Worm (Caenorhabditis elegans) whole organism, L4 larva: ENCODE measurements around the gene T13C2.3.

Source experiments
- D1046.2 ChIP-seq: fragments of 200-800 bp; sonication (Bioruptor generic); IDR thresholded peaks from 2 replicates; pipeline ENCODE4 v1.3.6; 2022; ENCODE audit warnings: missing genetic modification characterization, missing compliant biosample characterization
- T20F7.1 ChIP-seq: fragments of 200-800 bp; sonication (Bioruptor generic); optimal IDR thresholded peaks from 2 replicates; lab custom pipeline; 2018; ENCODE audit warnings: mild to moderate bottlenecking, missing genetic modification characterization, missing compliant biosample characterization
- ZK337.2 ChIP-seq: fragments of 200-800 bp; sonication (Bioruptor generic); IDR thresholded peaks from 2 replicates; pipeline ENCODE4 v1.3.6; 2022; ENCODE audit warnings: missing genetic modification reagents, missing genetic modification characterization, missing compliant biosample characterization
- aha-1 ChIP-seq: fragments of 150-350 bp; peaks from one replicate; lab custom pipeline; 2014; ENCODE audit warnings: missing biosample characterization, missing genetic modification characterization
- aly-2 ChIP-seq: sonication (generic microtip); optimal IDR thresholded peaks from 2 replicates; lab custom pipeline; 2018; ENCODE audit warnings: missing biosample characterization, missing genetic modification characterization
- ceh-20 ChIP-seq: fragments of 200-800 bp; sonication (Bioruptor generic); IDR thresholded peaks from 2 replicates; pipeline ENCODE4 v1.3.6; 2022; ENCODE audit warnings: missing genetic modification reagents, missing genetic modification characterization, missing compliant biosample characterization
- cey-2 ChIP-seq: sonication (generic microtip); optimal IDR thresholded peaks from 3 replicates; lab custom pipeline; 2017; ENCODE audit warnings: missing genetic modification characterization, mild to moderate bottlenecking, missing compliant biosample characterization, antibody characterized with exemption, borderline replicate concordance; ENCODE audit not compliant: insufficient read depth
- ctbp-1 ChIP-seq: fragments of 200-800 bp; sonication (Bioruptor generic); IDR thresholded peaks from 2 replicates; pipeline ENCODE4 v1.3.6; 2022; ENCODE audit warnings: missing genetic modification reagents, missing genetic modification characterization, missing compliant biosample characterization
- dmd-9 ChIP-seq: fragments of 200-800 bp; sonication (Bioruptor generic); IDR thresholded peaks from 2 replicates; pipeline ENCODE4 v1.3.6; 2022; ENCODE audit warnings: missing genetic modification reagents, missing genetic modification characterization, missing compliant biosample characterization
- dpl-1 ChIP-seq: fragments of 150-350 bp; optimal IDR thresholded peaks from 2 replicates; lab custom pipeline; 2014; ENCODE audit warnings: missing biosample characterization, missing genetic modification reagents, missing genetic modification characterization
- dve-1 ChIP-seq: sonication (generic microtip); optimal IDR thresholded peaks from 2 replicates; lab custom pipeline; 2017; ENCODE audit warnings: antibody characterized with exemption, mild to moderate bottlenecking, missing genetic modification characterization, missing compliant biosample characterization; ENCODE audit not compliant: insufficient read depth
- gei-8 ChIP-seq: fragments of 200-800 bp; sonication (Bioruptor generic); optimal IDR thresholded peaks from 2 replicates; lab custom pipeline; 2018; ENCODE audit warnings: mild to moderate bottlenecking, missing genetic modification characterization, missing compliant biosample characterization
- hif-1 ChIP-seq, 2 experiments: sonication (generic microtip); optimal IDR thresholded peaks; 2 replicates each; lab custom pipeline; 2016 to 2017; ENCODE audit warnings: missing compliant biosample characterization in 2 of 2, missing genetic modification characterization in 2 of 2, missing genetic modification reagents in 2 of 2, missing genotype in 2 of 2, mild to moderate bottlenecking in 1 of 2
- hlh-11 ChIP-seq: fragments of 200-800 bp; sonication (Bioruptor generic); optimal IDR thresholded peaks from 2 replicates; lab custom pipeline; 2018; ENCODE audit warnings: mild to moderate bottlenecking, missing genetic modification characterization, missing compliant biosample characterization
- hlh-30 ChIP-seq: sonication (generic microtip); optimal IDR thresholded peaks from 2 replicates; lab custom pipeline; 2017; ENCODE audit warnings: antibody characterized with exemption, mild to moderate bottlenecking, missing genetic modification characterization, missing compliant biosample characterization; ENCODE audit not compliant: insufficient read depth
- hmg-1.1 ChIP-seq: fragments of 200-800 bp; sonication (Bioruptor generic); IDR thresholded peaks from 2 replicates; pipeline ENCODE4 v1.3.6; 2022; ENCODE audit warnings: missing genetic modification reagents, missing genetic modification characterization, missing compliant biosample characterization
- lim-7 ChIP-seq: fragments of 200-800 bp; sonication (Bioruptor generic); IDR thresholded peaks from 2 replicates; pipeline ENCODE4 v1.3.6; 2022; ENCODE audit warnings: missing genetic modification characterization, missing compliant biosample characterization
- lin-13 ChIP-seq: fragments of 150-350 bp; optimal IDR thresholded peaks from 2 replicates; lab custom pipeline; 2014; ENCODE audit warnings: missing biosample characterization, missing genetic modification reagents, missing genetic modification characterization
- lin-29 ChIP-seq: fragments of 200-800 bp; sonication (Bioruptor generic); IDR thresholded peaks from 2 replicates; pipeline ENCODE4 v1.3.6; 2022; ENCODE audit warnings: missing genetic modification reagents, missing genetic modification characterization, missing compliant biosample characterization
- lin-38 ChIP-seq: fragments of 200-800 bp; sonication (Bioruptor generic); IDR thresholded peaks from 2 replicates; pipeline ENCODE4 v1.3.6; 2022; ENCODE audit warnings: missing genetic modification reagents, missing genetic modification characterization, missing compliant biosample characterization
- lsy-2 ChIP-seq, 2 experiments: fragments of 150-350 bp in 1 of 2; sonication (generic microtip) in 1 of 2; optimal IDR thresholded peaks; 2 replicates each; lab custom pipeline; 2014 to 2017; ENCODE audit warnings: missing biosample characterization in 2 of 2, missing genetic modification characterization in 2 of 2
- madf-9 ChIP-seq: fragments of 200-800 bp; sonication (Bioruptor generic); conservative IDR thresholded peaks from 2 replicates; pipeline ENCODE4 v1.3.6; 2022; ENCODE audit warnings: missing genetic modification reagents, missing genetic modification characterization, missing compliant biosample characterization
- mes-2 ChIP-seq: sonication (generic microtip); optimal IDR thresholded peaks from 2 replicates; lab custom pipeline; 2016; ENCODE audit warnings: missing genotype, mild to moderate bottlenecking, missing genetic modification characterization, missing compliant biosample characterization; ENCODE audit not compliant: poor library complexity, severe bottlenecking
- mxl-3 ChIP-seq: fragments of 200-800 bp; sonication (Bioruptor generic); optimal IDR thresholded peaks from 2 replicates; lab custom pipeline; 2018; ENCODE audit warnings: mild to moderate bottlenecking, missing genetic modification characterization, missing compliant biosample characterization
- nhr-11 ChIP-seq: fragments of 150-350 bp; optimal IDR thresholded peaks from 2 replicates; lab custom pipeline; 2014; ENCODE audit warnings: missing biosample characterization, missing genetic modification characterization
- nhr-25 ChIP-seq: sonication (generic microtip); optimal IDR thresholded peaks from 2 replicates; lab custom pipeline; 2017; ENCODE audit warnings: missing genetic modification characterization, mild to moderate bottlenecking, missing compliant biosample characterization, antibody characterized with exemption, moderate library complexity, borderline replicate concordance; ENCODE audit not compliant: insufficient read depth
- nhr-28 ChIP-seq: fragments of 150-350 bp; optimal IDR thresholded peaks from 2 replicates; lab custom pipeline; 2014; ENCODE audit warnings: missing biosample characterization, missing genetic modification characterization
- nhr-41 ChIP-seq: fragments of 200-800 bp; sonication (Bioruptor generic); IDR thresholded peaks from 2 replicates; pipeline ENCODE4 v1.3.6; 2022; ENCODE audit warnings: missing genetic modification reagents, missing genetic modification characterization, missing compliant biosample characterization
- nhr-42 ChIP-seq: fragments of 200-800 bp; sonication (Bioruptor generic); IDR thresholded peaks from 2 replicates; pipeline ENCODE4 v1.3.6; 2022; ENCODE audit warnings: missing genetic modification characterization, missing compliant biosample characterization
- nhr-76 ChIP-seq: fragments of 150-350 bp; optimal IDR thresholded peaks from 2 replicates; lab custom pipeline; 2014; ENCODE audit warnings: missing biosample characterization, missing genetic modification characterization
- nhr-77 ChIP-seq: fragments of 150-350 bp; optimal IDR thresholded peaks from 2 replicates; lab custom pipeline; 2014; ENCODE audit warnings: missing biosample characterization, missing genetic modification characterization
- pha-4 ChIP-seq, 2 experiments: fragments of 150-350 bp in 1 of 2; fragments of 200-800 bp in 1 of 2; sonication (Bioruptor generic) in 1 of 2; IDR thresholded peaks in 1 of 2; optimal IDR thresholded peaks in 1 of 2; 2 replicates each; pipeline versions ENCODE4 v1.3.6 to Lab custom; 2014 to 2022; ENCODE audit warnings: missing genetic modification characterization in 2 of 2, missing genetic modification reagents in 2 of 2, missing biosample characterization in 1 of 2, missing compliant biosample characterization in 1 of 2
- rbr-2 ChIP-seq: sonication (generic microtip); optimal IDR thresholded peaks from 2 replicates; lab custom pipeline; 2016; ENCODE audit warnings: missing genotype, missing genetic modification characterization, missing compliant biosample characterization
- set-16 ChIP-seq: fragments of 200-800 bp; sonication (Bioruptor generic); IDR thresholded peaks from 2 replicates; pipeline ENCODE4 v1.3.6; 2022; ENCODE audit warnings: missing genetic modification reagents, missing genetic modification characterization, missing compliant biosample characterization
- tag-97 ChIP-seq: fragments of 200-800 bp; sonication (Bioruptor generic); IDR thresholded peaks from 2 replicates; pipeline ENCODE4 v1.3.6; 2022; ENCODE audit warnings: missing genetic modification characterization, missing compliant biosample characterization
- unc-130 ChIP-seq: sonication (generic microtip); optimal IDR thresholded peaks from 2 replicates; lab custom pipeline; 2016; ENCODE audit warnings: missing genetic modification reagents, missing genetic modification characterization, missing compliant biosample characterization
- unc-39 ChIP-seq: sonication (generic microtip); optimal IDR thresholded peaks from 2 replicates; lab custom pipeline; 2017; ENCODE audit warnings: missing biosample characterization, missing genetic modification characterization
- unc-62 ChIP-seq, 3 experiments: fragments of 150-350 bp in 1 of 3; sonication (generic microtip); optimal IDR thresholded peaks in 2 of 3; peaks in 1 of 3; 1 replicate in 1 of 3; 2 replicates in 2 of 3; lab custom pipeline; 2014 to 2017; ENCODE audit warnings: missing biosample characterization in 3 of 3, missing genetic modification characterization in 3 of 3, missing genetic modification reagents in 3 of 3, missing genotype in 1 of 3
- vab-7 ChIP-seq: fragments of 200-800 bp; sonication (Bioruptor generic); IDR thresholded peaks from 2 replicates; pipeline ENCODE4 v1.3.6; 2022; ENCODE audit warnings: missing genetic modification reagents, missing genetic modification characterization, missing compliant biosample characterization
- zag-1 ChIP-seq: fragments of 150-350 bp; optimal IDR thresholded peaks from 2 replicates; lab custom pipeline; 2014; ENCODE audit warnings: missing biosample characterization, missing genetic modification characterization

Gene T13C2.3

ce11 chrII:6788672-6789298, at the start of gene T13C2.3:
TSS of gene T13C2.3 (plus strand) at chrII:6789248.
- TF ChIP-seq ctbp-1 (GFP tag; lab: Robert Waterston, UW) (no peak), cey-2 (tag; lab: Kevin White, UChicago) (no peak), aha-1 (tag; lab: Kevin White, UChicago) (peak; percentile 8), set-16 (no peak)

ce11 chrII:6741428-6741827, 47.6 kb upstream of the T13C2.3 start, which contains the start of gene exos-8:
TSS of gene exos-8 (plus strand) at chrII:6741691.
- TF ChIP-seq unc-130 (GFP tag; lab: Kevin White, UChicago) = peak; percentile 95
- peak; percentile 65; the same call in 1 of the 2 replicates for TF ChIP-seq ZK337.2 (GFP tag; lab: Robert Waterston, UW)
- no peak for TF ChIP-seq pha-4 (GFP tag; IDR thresholded peaks at IDR 0.05; lab: Robert Waterston, UW)
- TF ChIP-seq pha-4 (tag; optimal IDR thresholded peaks at IDR 0.05; lab: Kevin White, UChicago) = no peak
- 0 out of 2 replicates have a peak, but pooled peaks have one; percentile 28 for TF ChIP-seq vab-7 (GFP tag; lab: Robert Waterston, UW)
- peak; percentile 51; the same call in 1 of the 2 replicates for TF ChIP-seq dmd-9
- TF ChIP-seq tag-97 = no peak
- peak; percentile 80 for TF ChIP-seq nhr-77 (tag; lab: Kevin White, UChicago)
- TF ChIP-seq dpl-1 (GFP tag; lab: Kevin White, UChicago) = peak; percentile 55
- no peak for TF ChIP-seq nhr-76 (tag; lab: Kevin White, UChicago)
- no peak for TF ChIP-seq D1046.2 (GFP tag; lab: Robert Waterston, UW)
- TF ChIP-seq madf-9 = no peak; the same call in 1 of the 2 replicates
- no peak for TF ChIP-seq lim-7 (GFP tag; lab: Robert Waterston, UW)
- no peak for TF ChIP-seq hlh-30 (tag; lab: Kevin White, UChicago)
- peak; percentile 96 for TF ChIP-seq mes-2 (tag; lab: Kevin White, UChicago)
- TF ChIP-seq hlh-11 (tag; lab: Kevin White, UChicago) = peak; percentile 21
- TF ChIP-seq nhr-28 (tag; lab: Kevin White, UChicago) = peak; percentile 66
- TF ChIP-seq rbr-2 = peak; percentile 65
- peak; percentile 33 for TF ChIP-seq lin-13 (GFP tag; lab: Kevin White, UChicago)
- TF ChIP-seq nhr-42 = no peak
- no peak for TF ChIP-seq aly-2 (tag; lab: Kevin White, UChicago)
- TF ChIP-seq mxl-3 (GFP tag; lab: Kevin White, UChicago) = peak; percentile 59
- peak in 1 of 2 experiments; percentile 78 for TF ChIP-seq hif-1 (tag; optimal IDR thresholded peaks at IDR 0.05; lab: Kevin White, UChicago)
- no peak for TF ChIP-seq ceh-20 (GFP tag; lab: Robert Waterston, UW)
- peak; percentile 77 for TF ChIP-seq T20F7.1 (GFP tag; lab: Kevin White, UChicago)
- TF ChIP-seq zag-1 (tag; lab: Kevin White, UChicago) = no peak
- TF ChIP-seq unc-62 (GFP tag; optimal IDR thresholded peaks at IDR 0.05 in 1 of 2; lab: Kevin White, UChicago) = peak in 1 of 2 experiments; percentile 32
- no peak for TF ChIP-seq unc-62 (tag; optimal IDR thresholded peaks at IDR 0.05; lab: Kevin White, UChicago)
- TF ChIP-seq lin-38 (GFP tag; lab: Robert Waterston, UW) = peak; percentile 96
- no peak for TF ChIP-seq nhr-25 (tag; lab: Kevin White, UChicago)
- TF ChIP-seq aha-1 (tag; lab: Kevin White, UChicago) = no peak
- no peak for TF ChIP-seq nhr-11 (tag; lab: Kevin White, UChicago)
- no peak for TF ChIP-seq gei-8 (GFP tag; lab: Kevin White, UChicago)
- TF ChIP-seq lin-29 (GFP tag; lab: Robert Waterston, UW) = no peak
- TF ChIP-seq hmg-1.1 (GFP tag; lab: Robert Waterston, UW) = peak; percentile 58; the same call in 1 of the 2 replicates
- no peak for TF ChIP-seq dve-1 (tag; lab: Kevin White, UChicago)
- no peak for TF ChIP-seq nhr-41
- TF ChIP-seq lsy-2 (tag; optimal IDR thresholded peaks at IDR 0.05; lab: Kevin White, UChicago) = peak in 1 of 2 experiments; percentile 85
- TF ChIP-seq unc-39 (tag; lab: Kevin White, UChicago) = no peak
